Worm (Caenorhabditis elegans) whole organism, young adult: ENCODE measurements around the gene T26H8.4.

Experiments used
- B0019.2 ChIP-seq: fragments of 200-800 bp; sonication (Bioruptor generic); conservative IDR thresholded peaks from 2 replicates; pipeline ENCODE4 v1.3.6; 2022; ENCODE audit warnings: missing genetic modification reagents, missing genetic modification characterization, missing compliant biosample characterization
- B0035.1 ChIP-seq: sonication (generic microtip); optimal IDR thresholded peaks from 2 replicates; lab custom pipeline; 2016; ENCODE audit warnings: missing genetic modification characterization, mild to moderate bottlenecking, missing compliant biosample characterization, missing genotype, missing genetic modification reagents
- B0261.1 ChIP-seq: sonication (generic microtip); optimal IDR thresholded peaks from 2 replicates; lab custom pipeline; 2016; ENCODE audit warnings: mild to moderate bottlenecking, missing genetic modification characterization, moderate library complexity, missing compliant biosample characterization
- B0336.3 ChIP-seq: fragments of 200-800 bp; sonication (Bioruptor generic); IDR thresholded peaks from 2 replicates; pipeline ENCODE4 v1.3.6; 2022; ENCODE audit warnings: missing genetic modification characterization, missing compliant biosample characterization
- D2030.7 ChIP-seq: fragments of 200-800 bp; sonication (Bioruptor generic); IDR thresholded peaks from 2 replicates; pipeline ENCODE4 v1.3.6; 2022; ENCODE audit warnings: missing genetic modification reagents, missing genetic modification characterization, missing compliant biosample characterization
- F23B12.7 ChIP-seq: sonication (generic microtip); optimal IDR thresholded peaks from 2 replicates; lab custom pipeline; 2017; ENCODE audit warnings: missing genetic modification characterization, mild to moderate bottlenecking, missing compliant biosample characterization, antibody characterized with exemption, moderate library complexity; ENCODE audit not compliant: insufficient read depth
- F49E8.2 ChIP-seq: sonication (generic microtip); optimal IDR thresholded peaks from 3 replicates; lab custom pipeline; 2017; ENCODE audit warnings: missing genetic modification characterization, mild to moderate bottlenecking, missing compliant biosample characterization, antibody characterized with exemption, moderate library complexity; ENCODE audit not compliant: insufficient read depth
- F55B11.4 ChIP-seq: sonication (generic microtip); optimal IDR thresholded peaks from 2 replicates; lab custom pipeline; 2016; ENCODE audit warnings: missing compliant biosample characterization, missing genetic modification characterization, borderline replicate concordance; ENCODE audit not compliant: insufficient read depth
- F57C9.4 ChIP-seq: sonication (generic microtip); optimal IDR thresholded peaks from 2 replicates; lab custom pipeline; 2017; ENCODE audit warnings: mild to moderate bottlenecking, missing genetic modification characterization, missing compliant biosample characterization
- K11D2.4 ChIP-seq: fragments of 200-800 bp; sonication (Bioruptor generic); IDR thresholded peaks from 2 replicates; pipeline ENCODE4 v1.3.6; 2022; ENCODE audit warnings: missing genetic modification reagents, missing genetic modification characterization, missing compliant biosample characterization
- akir-1 ChIP-seq: fragments of 200-800 bp; sonication (Bioruptor generic); optimal IDR thresholded peaks from 2 replicates; lab custom pipeline; 2018; ENCODE audit warnings: mild to moderate bottlenecking, missing genetic modification characterization, moderate library complexity, missing compliant biosample characterization
- aptf-3 ChIP-seq: fragments of 200-800 bp; sonication (Bioruptor generic); IDR thresholded peaks from 2 replicates; pipeline ENCODE4 v1.3.6; 2022; ENCODE audit warnings: missing genetic modification characterization, missing compliant biosample characterization
- atf-7 ChIP-seq: sonication (generic microtip); optimal IDR thresholded peaks from 2 replicates; lab custom pipeline; 2017; ENCODE audit warnings: mild to moderate bottlenecking, missing genetic modification characterization, missing compliant biosample characterization
- cebp-1 ChIP-seq, 2 experiments: fragments of 200-800 bp in 1 of 2; sonication (Bioruptor generic) in 1 of 2; sonication (generic microtip) in 1 of 2; IDR thresholded peaks in 1 of 2; optimal IDR thresholded peaks in 1 of 2; 2 replicates each; pipeline versions ENCODE4 v1.3.6 to Lab custom; 2017 to 2022; ENCODE audit warnings: missing compliant biosample characterization in 2 of 2, missing genetic modification characterization in 2 of 2, mild to moderate bottlenecking in 1 of 2, missing genetic modification reagents in 1 of 2, moderate library complexity in 1 of 2
- cebp-2 ChIP-seq: fragments of 200-800 bp; sonication (Bioruptor generic); IDR thresholded peaks from 2 replicates; pipeline ENCODE4 v1.3.6; 2022; ENCODE audit warnings: missing genetic modification characterization, missing compliant biosample characterization
- ceh-40 ChIP-seq: fragments of 200-800 bp; sonication (Bioruptor generic); IDR thresholded peaks from 2 replicates; pipeline ENCODE4 v1.3.6; 2022; ENCODE audit warnings: missing genetic modification characterization, missing compliant biosample characterization
- ceh-91 ChIP-seq: fragments of 200-800 bp; sonication (Bioruptor generic); IDR thresholded peaks from 2 replicates; pipeline ENCODE4 v1.3.6; 2022; ENCODE audit warnings: missing genetic modification reagents, missing genetic modification characterization, missing compliant biosample characterization
- efl-1 ChIP-seq: fragments of 150-350 bp; optimal IDR thresholded peaks from 2 replicates; lab custom pipeline; 2014; ENCODE audit warnings: missing biosample characterization, missing genetic modification reagents, missing genetic modification characterization
- egl-18 ChIP-seq: fragments of 200-800 bp; sonication (Bioruptor generic); IDR thresholded peaks from 2 replicates; pipeline ENCODE4 v1.3.6; 2022; ENCODE audit warnings: missing genetic modification reagents, missing genetic modification characterization, missing compliant biosample characterization
- ekl-4 ChIP-seq: fragments of 200-800 bp; sonication (Bioruptor generic); IDR thresholded peaks from 2 replicates; pipeline ENCODE4 v1.3.6; 2022; ENCODE audit warnings: missing genetic modification reagents, missing genetic modification characterization, missing compliant biosample characterization
- fkh-3 ChIP-seq: sonication (generic microtip); optimal IDR thresholded peaks from 2 replicates; lab custom pipeline; 2016; ENCODE audit warnings: mild to moderate bottlenecking, missing genetic modification characterization, missing compliant biosample characterization
- gei-17 ChIP-seq: fragments of 200-800 bp; sonication (Bioruptor generic); optimal IDR thresholded peaks from 2 replicates; lab custom pipeline; 2018; ENCODE audit warnings: mild to moderate bottlenecking, missing genetic modification characterization, missing compliant biosample characterization
- hmg-1.2 ChIP-seq: fragments of 200-800 bp; sonication (Bioruptor generic); IDR thresholded peaks from 2 replicates; pipeline ENCODE4 v1.3.6; 2022; ENCODE audit warnings: missing genetic modification reagents, missing genetic modification characterization, missing compliant biosample characterization
- lag-1 ChIP-seq: fragments of 200-800 bp; sonication (Bioruptor generic); IDR thresholded peaks from 2 replicates; pipeline ENCODE4 v1.3.6; 2022; ENCODE audit warnings: missing genetic modification reagents, missing genetic modification characterization, missing compliant biosample characterization
- lin-35 ChIP-seq, 3 experiments: fragments of 150-350 bp in 2 of 3; sonication (generic microtip) in 1 of 3; optimal IDR thresholded peaks; 2 replicates each; lab custom pipeline; 2014 to 2018; ENCODE audit warnings: missing biosample characterization in 3 of 3, missing genetic modification characterization in 3 of 3, missing genetic modification reagents in 3 of 3
- lsl-1 ChIP-seq: fragments of 200-800 bp; sonication (Bioruptor generic); optimal IDR thresholded peaks from 2 replicates; lab custom pipeline; 2018; ENCODE audit warnings: mild to moderate bottlenecking, missing genetic modification characterization, moderate library complexity, missing compliant biosample characterization
- lsy-27 ChIP-seq: sonication (generic microtip); optimal IDR thresholded peaks from 2 replicates; lab custom pipeline; 2017; ENCODE audit warnings: missing genetic modification characterization, mild to moderate bottlenecking, missing compliant biosample characterization, antibody characterized with exemption, missing genotype, borderline replicate concordance; ENCODE audit not compliant: insufficient read depth
- madf-10 ChIP-seq: sonication (generic microtip); optimal IDR thresholded peaks from 2 replicates; lab custom pipeline; 2016; ENCODE audit warnings: mild to moderate bottlenecking, missing genetic modification characterization, missing compliant biosample characterization
- madf-3 ChIP-seq: fragments of 200-800 bp; sonication (Bioruptor generic); IDR thresholded peaks from 2 replicates; pipeline ENCODE4 v1.3.6; 2022; ENCODE audit warnings: missing genetic modification reagents, missing genetic modification characterization, missing compliant biosample characterization
- nhr-80 ChIP-seq: sonication (generic microtip); optimal IDR thresholded peaks from 2 replicates; lab custom pipeline; 2016; ENCODE audit warnings: missing genetic modification characterization, missing compliant biosample characterization
- nhr-90 ChIP-seq: sonication (generic microtip); optimal IDR thresholded peaks from 2 replicates; lab custom pipeline; 2016; ENCODE audit warnings: missing genotype, mild to moderate bottlenecking, missing genetic modification characterization, missing compliant biosample characterization
- repo-1 ChIP-seq: sonication (generic microtip); optimal IDR thresholded peaks from 2 replicates; lab custom pipeline; 2017; ENCODE audit warnings: mild to moderate bottlenecking, missing genetic modification characterization, missing compliant biosample characterization
- sea-2 ChIP-seq: fragments of 200-800 bp; sonication (Bioruptor generic); IDR thresholded peaks from 2 replicates; pipeline ENCODE4 v1.3.6; 2022; ENCODE audit warnings: missing genetic modification characterization, missing compliant biosample characterization
- tlf-1 ChIP-seq: fragments of 200-800 bp; sonication (Bioruptor generic); optimal IDR thresholded peaks from 2 replicates; lab custom pipeline; 2018; ENCODE audit warnings: mild to moderate bottlenecking, missing genetic modification characterization, missing compliant biosample characterization
- xnd-1 ChIP-seq: sonication (generic microtip); optimal IDR thresholded peaks from 2 replicates; lab custom pipeline; 2016; ENCODE audit warnings: missing genotype, missing genetic modification reagents, missing genetic modification characterization, missing compliant biosample characterization
- zfh-2 ChIP-seq: fragments of 200-800 bp; sonication (Bioruptor generic); conservative IDR thresholded peaks from 2 replicates; pipeline ENCODE4 v1.3.6; 2022; ENCODE audit warnings: missing genetic modification reagents, missing genetic modification characterization, missing compliant biosample characterization
- ztf-22 ChIP-seq: fragments of 200-800 bp; sonication (Bioruptor generic); optimal IDR thresholded peaks from 2 replicates; lab custom pipeline; 2018; ENCODE audit warnings: mild to moderate bottlenecking, missing genetic modification characterization, moderate library complexity, missing compliant biosample characterization
- ztf-25 ChIP-seq: fragments of 200-800 bp; sonication (Bioruptor generic); IDR thresholded peaks from 2 replicates; pipeline ENCODE4 v1.3.6; 2022; ENCODE audit warnings: missing genetic modification reagents, missing genetic modification characterization, missing compliant biosample characterization
- ztf-26 ChIP-seq: sonication (generic microtip); optimal IDR thresholded peaks from 2 replicates; lab custom pipeline; 2017; ENCODE audit warnings: missing genetic modification characterization, missing compliant biosample characterization
- ztf-28 ChIP-seq: fragments of 200-800 bp; sonication (Bioruptor generic); IDR thresholded peaks from 2 replicates; pipeline ENCODE4 v1.3.6; 2022; ENCODE audit warnings: missing genetic modification reagents, missing genetic modification characterization, missing compliant biosample characterization

The T26H8.4 gene

ce11 chrV:15287856-15288255, 18.8 kb downstream of the T26H8.4 start, which contains the start of gene cyp-34A1:
cyp-34A1 (minus strand) TSS chrV:15287956.
- TF ChIP-seq F57C9.4 (tag; lab: Kevin White, UChicago) (no peak), tlf-1 (GFP tag; lab: Kevin White, UChicago) (no peak), F23B12.7 (tag; lab: Kevin White, UChicago) (no peak), xnd-1 (tag; lab: Kevin White, UChicago) (no peak), ekl-4 (no peak), hmg-1.2 (GFP tag; lab: Robert Waterston, UW) (no peak), F55B11.4 (tag; lab: Kevin White, UChicago) (no peak), lsy-27 (tag; lab: Kevin White, UChicago) (no peak), nhr-90 (tag; lab: Kevin White, UChicago) (no peak), akir-1 (no peak), gei-17 (GFP tag; lab: Kevin White, UChicago) (no peak), fkh-3 (tag; lab: Kevin White, UChicago) (no peak), lin-35 (GFP tag; optimal IDR thresholded peaks at IDR 0.05; lab: Kevin White, UChicago) (no peak), lag-1 (GFP tag; lab: Robert Waterston, UW) (no peak)
- TF ChIP-seq, all 124 proteins: peak for 0

DNA sequence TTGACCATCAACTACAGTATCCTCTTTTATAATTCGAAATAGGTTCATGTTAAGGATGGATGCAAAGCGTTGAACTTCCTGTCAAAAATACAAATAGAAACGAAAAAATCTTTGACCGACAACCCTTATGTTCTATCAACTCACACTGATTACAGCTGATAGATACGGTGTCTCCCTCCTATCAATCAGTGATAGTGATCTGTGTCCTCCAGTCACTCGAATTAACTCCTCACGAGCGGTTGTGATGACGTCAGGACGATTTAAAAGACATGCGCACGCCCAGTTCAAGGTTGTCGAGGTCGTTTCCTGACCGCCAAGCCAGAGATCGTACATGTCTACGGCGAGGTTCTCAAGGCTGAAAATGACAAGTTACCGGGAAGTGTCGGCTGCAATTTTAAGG, 20.7 kb downstream of the T26H8.4 start:
- TF ChIP-seq aptf-3 (GFP tag; lab: Robert Waterston, UW) (no peak), lsl-1 (GFP tag; lab: Kevin White, UChicago) (no peak), repo-1 (tag; lab: Kevin White, UChicago) (no peak), ztf-26 (tag; lab: Kevin White, UChicago) (no peak), D2030.7 (GFP tag; lab: Robert Waterston, UW) (no peak), madf-10 (tag; lab: Kevin White, UChicago) (no peak), efl-1 (GFP tag; lab: Kevin White, UChicago) (no peak), atf-7 (tag; lab: Kevin White, UChicago) (peak; percentile 89), gei-17 (GFP tag; lab: Kevin White, UChicago) (no peak), B0336.3 (GFP tag; lab: Robert Waterston, UW) (no peak), F49E8.2 (tag; lab: Kevin White, UChicago) (no peak), cebp-1 (GFP tag; IDR thresholded peaks at IDR 0.05; lab: Robert Waterston, UW) (no peak), cebp-1 (tag; optimal IDR thresholded peaks at IDR 0.05; lab: Kevin White, UChicago) (no peak), ceh-91 (GFP tag; lab: Robert Waterston, UW) (no peak), madf-3 (GFP tag; lab: Robert Waterston, UW) (0 out of 2 replicates have a peak, but pooled peaks have one; percentile 7), nhr-80 (tag; lab: Kevin White, UChicago) (peak; percentile 59), K11D2.4 (GFP tag; lab: Robert Waterston, UW) (no peak)
- TF ChIP-seq, all 124 proteins: peak for 3

DNA sequence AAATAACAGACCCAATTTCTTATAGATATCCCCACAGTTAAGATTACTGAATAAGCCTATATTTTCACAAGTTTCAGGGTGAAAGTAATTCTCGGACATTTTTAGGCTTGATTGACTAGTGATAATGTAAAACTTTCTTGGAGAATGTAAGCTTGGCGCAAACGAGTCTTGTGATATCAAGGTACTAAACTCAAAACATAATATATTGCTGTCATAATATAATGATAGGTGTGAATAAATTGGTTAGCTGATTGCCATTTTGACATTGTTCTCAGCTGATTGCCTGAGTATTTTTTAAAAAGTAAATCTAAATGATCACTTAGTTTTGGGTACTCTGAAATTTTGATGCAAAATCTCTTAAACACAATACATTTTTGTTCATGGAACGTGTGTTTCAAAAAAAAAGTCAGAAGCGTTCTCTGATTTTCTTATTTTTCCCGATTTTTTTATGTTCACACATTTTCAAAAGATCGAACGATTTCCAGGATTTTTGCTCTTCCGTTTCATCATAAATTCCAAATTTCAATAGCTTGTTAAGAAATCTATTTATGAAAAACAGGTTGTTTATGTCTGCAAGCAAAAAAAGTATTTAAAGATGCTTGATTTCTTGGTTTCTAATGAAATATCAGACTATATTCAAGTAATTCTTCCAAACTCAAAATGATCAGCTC, 25.2 kb downstream of the T26H8.4 start, which contains the start of the genes srw-19 and srx-51:
Gene srw-19, minus strand, starts transcription at position 101 of the 671 bp plus-strand sequence.
Gene srx-51, plus strand, starts transcription at position 621 of the 671 bp plus-strand sequence.
- TF ChIP-seq zfh-2 (GFP tag; lab: Robert Waterston, UW), result no peak
- no peak for TF ChIP-seq cebp-2 (GFP tag; lab: Robert Waterston, UW)
- TF ChIP-seq ztf-25 (GFP tag; lab: Robert Waterston, UW), result no peak
- no peak for TF ChIP-seq ztf-28
- no peak for TF ChIP-seq B0019.2 (GFP tag; lab: Robert Waterston, UW)
- no peak for TF ChIP-seq ztf-22 (GFP tag; lab: Kevin White, UChicago)
- TF ChIP-seq B0261.1 (tag; lab: Kevin White, UChicago), result no peak
- no peak for TF ChIP-seq ceh-40
- no peak for TF ChIP-seq B0035.1 (tag; lab: Kevin White, UChicago)
- TF ChIP-seq egl-18 (GFP tag; lab: Robert Waterston, UW), result no peak
- no peak for TF ChIP-seq sea-2 (GFP tag; lab: Robert Waterston, UW)
- no peak for TF ChIP-seq F57C9.4 (tag; lab: Kevin White, UChicago)
- TF ChIP-seq, all 124 proteins: peak for 0
